Fruit fly (Drosophila melanogaster) whole organism, embryonic: Measurements from ENCODE around the gene Ugt37A2.
A peak's percentile ranks its signal among the peaks of the same experiment; 100 is the strongest.

Experiments
- Abd-B ChIP-seq: fragments of 200-800 bp; sonication (Bioruptor generic); optimal IDR thresholded peaks from 2 replicates; lab custom pipeline; 2018; ENCODE audit warnings: missing biosample characterization, mild to moderate bottlenecking, missing genetic modification characterization, moderate library complexity
- Antp ChIP-seq: fragments of 200-800 bp; sonication (Bioruptor generic); optimal IDR thresholded peaks from 3 replicates; lab custom pipeline; 2016; ENCODE audit warnings: missing biosample characterization, missing genetic modification characterization
- Atf3 ChIP-seq: fragments of 200-800 bp; sonication (Bioruptor generic); optimal IDR thresholded peaks from 3 replicates; lab custom pipeline; 2016; ENCODE audit warnings: missing biosample characterization, missing genetic modification characterization
- CG10267 ChIP-seq: fragments of 200-800 bp; sonication (Bioruptor generic); optimal IDR thresholded peaks from 2 replicates; lab custom pipeline; 2018; ENCODE audit warnings: missing biosample characterization, mild to moderate bottlenecking, missing genetic modification characterization, moderate library complexity
- CG10431 ChIP-seq: fragments of 200-800 bp; sonication (Bioruptor generic); optimal IDR thresholded peaks from 3 replicates; lab custom pipeline; 2018; ENCODE audit warnings: missing biosample characterization, mild to moderate bottlenecking, missing genetic modification characterization
- CG14710 ChIP-seq: fragments of 200-800 bp; sonication (Bioruptor generic); optimal IDR thresholded peaks from 3 replicates; lab custom pipeline; 2019; ENCODE audit warnings: missing biosample characterization, mild to moderate bottlenecking, missing genetic modification characterization, moderate library complexity
- CG1602 ChIP-seq: fragments of 200-800 bp; sonication (Bioruptor generic); optimal IDR thresholded peaks from 3 replicates; lab custom pipeline; 2016; ENCODE audit warnings: missing biosample characterization, missing genetic modification characterization
- CG17186 ChIP-seq: fragments of 200-800 bp; sonication (Bioruptor generic); optimal IDR thresholded peaks from 3 replicates; lab custom pipeline; 2017; ENCODE audit warnings: missing biosample characterization, missing genetic modification reagents, missing genetic modification characterization
- CG2116 ChIP-seq: fragments of 200-800 bp; sonication (Bioruptor generic); optimal IDR thresholded peaks from 3 replicates; lab custom pipeline; 2018; ENCODE audit warnings: missing biosample characterization, mild to moderate bottlenecking, missing genetic modification characterization
- CG30020 ChIP-seq: fragments of 200-800 bp; optimal IDR thresholded peaks from 2 replicates; lab custom pipeline; 2019; ENCODE audit warnings: missing biosample characterization, mild to moderate bottlenecking, missing genetic modification characterization, moderate library complexity
- CG3995 ChIP-seq: fragments of 200-800 bp; sonication (Bioruptor generic); optimal IDR thresholded peaks from 3 replicates; lab custom pipeline; 2016; ENCODE audit warnings: missing biosample characterization, missing genetic modification characterization
- CG4424 ChIP-seq: fragments of 200-800 bp; sonication (Bioruptor generic); optimal IDR thresholded peaks from 3 replicates; lab custom pipeline; 2016; ENCODE audit warnings: missing biosample characterization, missing genetic modification characterization
- CG4617 ChIP-seq: fragments of 200-800 bp; sonication (Bioruptor generic); optimal IDR thresholded peaks from 3 replicates; lab custom pipeline; 2016; ENCODE audit warnings: missing biosample characterization, missing genetic modification characterization, borderline replicate concordance
- CG4820 ChIP-seq: fragments of 200-800 bp; sonication (Bioruptor generic); optimal IDR thresholded peaks from 3 replicates; lab custom pipeline; 2016; ENCODE audit warnings: missing biosample characterization, missing genetic modification characterization
- CG4854 ChIP-seq: fragments of 200-800 bp; sonication (Bioruptor generic); optimal IDR thresholded peaks from 2 replicates; lab custom pipeline; 2016; ENCODE audit warnings: missing biosample characterization, missing genetic modification characterization, inconsistent platforms
- CG6254 ChIP-seq: fragments of 200-800 bp; sonication (Bioruptor generic); optimal IDR thresholded peaks from 3 replicates; lab custom pipeline; 2017; ENCODE audit warnings: mild to moderate bottlenecking, missing biosample characterization, missing genetic modification reagents, missing genetic modification characterization
- CG9817 ChIP-seq: fragments of 200-800 bp; sonication (Bioruptor generic); optimal IDR thresholded peaks from 2 replicates; lab custom pipeline; 2018; ENCODE audit warnings: missing biosample characterization, mild to moderate bottlenecking, missing genetic modification characterization, moderate library complexity
- CTCF ChIP-seq: fragments of 200-800 bp; sonication (Bioruptor generic); optimal IDR thresholded peaks from 2 replicates; lab custom pipeline; 2017; ENCODE audit warnings: missing biosample characterization, mild to moderate bottlenecking, missing genetic modification characterization, moderate library complexity
- CkIIα-i1 ChIP-seq: fragments of 200-800 bp; sonication (Bioruptor generic); IDR thresholded peaks from 2 replicates; pipeline ENCODE4 v1.3.6; 2022; ENCODE audit warnings: missing biosample characterization, missing genetic modification characterization
- CoRest ChIP-seq: fragments of 200-800 bp; sonication (Bioruptor generic); optimal IDR thresholded peaks from 3 replicates; lab custom pipeline; 2018; ENCODE audit warnings: missing biosample characterization, mild to moderate bottlenecking, missing genetic modification characterization, moderate library complexity
- Deaf1 ChIP-seq: fragments of 200-800 bp; optimal IDR thresholded peaks from 3 replicates; lab custom pipeline; 2019; ENCODE audit warnings: missing biosample characterization, mild to moderate bottlenecking, missing genetic modification characterization, moderate library complexity
- Dp ChIP-seq: fragments of 200-800 bp; sonication (Bioruptor generic); optimal IDR thresholded peaks from 2 replicates; lab custom pipeline; 2018; ENCODE audit warnings: missing biosample characterization, mild to moderate bottlenecking, missing genetic modification characterization, moderate library complexity
- E2f1 ChIP-seq: fragments of 200-800 bp; sonication (Bioruptor generic); IDR thresholded peaks from 2 replicates; pipeline ENCODE4 v1.3.6; 2022; ENCODE audit warnings: missing biosample characterization, missing genetic modification characterization
- HLH4C ChIP-seq: fragments of 200-800 bp; sonication (Bioruptor generic); IDR thresholded peaks from 3 replicates; pipeline ENCODE4 v1.3.6; 2022; ENCODE audit warnings: missing biosample characterization, missing genetic modification characterization; ENCODE audit not compliant: partially characterized antibody
- Hr51 ChIP-seq, 2 experiments: fragments of 200-800 bp; sonication (Bioruptor generic); optimal IDR thresholded peaks; 2 replicates in 1 of 2; 3 replicates in 1 of 2; lab custom pipeline; 2016 to 2018; ENCODE audit warnings: missing biosample characterization in 2 of 2, missing genetic modification characterization in 2 of 2, mild to moderate bottlenecking in 1 of 2, moderate library complexity in 1 of 2
- MBD-R2 ChIP-seq: fragments of 200-800 bp; sonication (Bioruptor generic); IDR thresholded peaks from 2 replicates; pipeline ENCODE4 v1.3.6; 2022; ENCODE audit warnings: missing biosample characterization, missing genetic modification characterization
- Med ChIP-seq: fragments of 200-800 bp; sonication (Bioruptor generic); peaks from one replicate; lab custom pipeline; 2016; ENCODE audit warnings: missing biosample characterization, missing genetic modification characterization, mild to moderate bottlenecking, inconsistent platforms, moderate library complexity
- Spps ChIP-seq: fragments of 200-800 bp; sonication (Bioruptor generic); optimal IDR thresholded peaks from 2 replicates; lab custom pipeline; 2018; ENCODE audit warnings: missing biosample characterization, mild to moderate bottlenecking, missing genetic modification characterization
- abd-A ChIP-seq: fragments of 200-800 bp; sonication (Bioruptor generic); optimal IDR thresholded peaks from 3 replicates; lab custom pipeline; 2019; ENCODE audit warnings: missing biosample characterization, mild to moderate bottlenecking, missing genetic modification characterization, moderate library complexity
- amos ChIP-seq: fragments of 200-800 bp; sonication (Bioruptor generic); IDR thresholded peaks from 2 replicates; pipeline ENCODE4 v1.3.6; 2022; ENCODE audit warnings: missing biosample characterization, missing genetic modification characterization; ENCODE audit not compliant: partially characterized antibody
- bigmax ChIP-seq: fragments of 200-800 bp; sonication (Bioruptor generic); optimal IDR thresholded peaks from 2 replicates; lab custom pipeline; 2018; ENCODE audit warnings: missing biosample characterization, mild to moderate bottlenecking, missing genetic modification characterization
- br ChIP-seq: fragments of >200 bp; optimal IDR thresholded peaks from 2 replicates; lab custom pipeline; 2017
- dysf ChIP-seq: fragments of 200-800 bp; sonication (Bioruptor generic); IDR thresholded peaks from 3 replicates; pipeline ENCODE4 v1.3.6; 2022; ENCODE audit warnings: missing biosample characterization, missing genetic modification characterization
- exex ChIP-seq: fragments of 200-800 bp; sonication (Bioruptor generic); optimal IDR thresholded peaks from 4 replicates; lab custom pipeline; 2018; ENCODE audit warnings: missing biosample characterization, mild to moderate bottlenecking, missing genetic modification characterization, moderate library complexity
- gce ChIP-seq: fragments of 200-800 bp; sonication (Bioruptor generic); IDR thresholded peaks from 3 replicates; pipeline ENCODE4 v1.3.6; 2022; ENCODE audit warnings: missing biosample characterization, missing genetic modification characterization
- grau ChIP-seq: fragments of 200-800 bp; optimal IDR thresholded peaks from 3 replicates; lab custom pipeline; 2019; ENCODE audit warnings: missing biosample characterization, mild to moderate bottlenecking, missing genetic modification characterization, moderate library complexity
- grn ChIP-seq: fragments of 200-800 bp; sonication (Bioruptor generic); optimal IDR thresholded peaks from 3 replicates; lab custom pipeline; 2017; ENCODE audit warnings: missing biosample characterization, missing genetic modification characterization
- ham ChIP-seq: fragments of 200-800 bp; sonication (Bioruptor generic); IDR thresholded peaks from 2 replicates; pipeline ENCODE4 v1.3.6; 2022; ENCODE audit warnings: missing biosample characterization, missing genetic modification characterization
- inv ChIP-seq: fragments of 200-800 bp; sonication (Bioruptor generic); IDR thresholded peaks from 2 replicates; pipeline ENCODE4 v1.3.6; 2022; ENCODE audit warnings: missing biosample characterization, missing genetic modification characterization; ENCODE audit not compliant: partially characterized antibody
- kay ChIP-seq: fragments of 200-800 bp; sonication (Bioruptor generic); optimal IDR thresholded peaks from 2 replicates; lab custom pipeline; 2016; ENCODE audit warnings: missing biosample characterization, missing genetic modification characterization
- knrl ChIP-seq: fragments of 200-800 bp; sonication (Bioruptor generic); IDR thresholded peaks from 3 replicates; pipeline ENCODE4 v1.3.6; 2022; ENCODE audit warnings: missing biosample characterization, missing genetic modification characterization; ENCODE audit not compliant: partially characterized antibody
- nmo ChIP-seq: fragments of 200-800 bp; sonication (Bioruptor generic); optimal IDR thresholded peaks from 2 replicates; lab custom pipeline; 2018; ENCODE audit warnings: missing biosample characterization, mild to moderate bottlenecking, missing genetic modification characterization, moderate library complexity
- phol ChIP-seq: fragments of 200-800 bp; sonication (Bioruptor generic); optimal IDR thresholded peaks from 3 replicates; lab custom pipeline; 2018; ENCODE audit warnings: missing biosample characterization, mild to moderate bottlenecking, missing genetic modification characterization, moderate library complexity
- pita ChIP-seq: fragments of 200-800 bp; sonication (Bioruptor generic); optimal IDR thresholded peaks from 2 replicates; lab custom pipeline; 2017; ENCODE audit warnings: missing biosample characterization, mild to moderate bottlenecking, missing genetic modification characterization
- pzg ChIP-seq: fragments of 200-800 bp; sonication (Bioruptor generic); optimal IDR thresholded peaks from 3 replicates; lab custom pipeline; 2018; ENCODE audit warnings: missing biosample characterization, mild to moderate bottlenecking, missing genetic modification characterization, moderate library complexity
- sug ChIP-seq: fragments of 200-800 bp; optimal IDR thresholded peaks from 2 replicates; lab custom pipeline; 2019; ENCODE audit warnings: missing biosample characterization, mild to moderate bottlenecking, missing genetic modification characterization, moderate library complexity
- unc-4 ChIP-seq: fragments of 200-800 bp; sonication (Bioruptor generic); IDR thresholded peaks from 2 replicates; pipeline ENCODE4 v1.3.6; 2022; ENCODE audit warnings: missing biosample characterization, missing genetic modification characterization; ENCODE audit not compliant: partially characterized antibody
- zf30C ChIP-seq: fragments of 200-800 bp; sonication (Bioruptor generic); optimal IDR thresholded peaks from 3 replicates; lab custom pipeline; 2018; ENCODE audit warnings: missing biosample characterization, mild to moderate bottlenecking, missing genetic modification characterization

Ugt37A2 gene

DNA sequence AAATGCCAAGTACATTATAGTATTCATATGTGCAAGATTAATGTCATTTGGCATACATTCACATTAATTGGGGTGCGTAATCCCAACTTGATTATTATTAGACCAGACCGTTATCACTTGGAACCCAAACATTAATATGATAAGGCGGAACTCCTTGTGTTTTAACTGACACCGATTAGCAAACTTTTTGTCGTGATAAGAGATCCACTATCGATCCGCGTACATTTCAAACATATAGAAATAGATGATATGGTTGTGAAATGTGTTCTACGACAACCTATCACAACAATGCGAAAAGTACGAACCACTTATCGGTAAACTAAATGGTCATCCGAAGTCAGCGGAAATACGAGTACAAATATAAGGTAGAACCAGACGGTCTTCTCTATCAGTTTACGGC is at the start of gene Ugt37A2:
TSS of gene Ugt37A2 (plus strand) at position 396 of the 400 bp plus-strand sequence.
- TF ChIP-seq sug (tag; lab: Kevin White, UChicago) (peak; percentile 50), Hr51 (GFP tag; optimal IDR thresholded peaks at IDR 0.05; lab: Kevin White, UChicago) (no peak), exex (peak; percentile 88), E2f1 (no peak), grn (GFP tag; lab: Kevin White, UChicago) (peak; percentile 35), Deaf1 (peak; percentile 47)

DNA sequence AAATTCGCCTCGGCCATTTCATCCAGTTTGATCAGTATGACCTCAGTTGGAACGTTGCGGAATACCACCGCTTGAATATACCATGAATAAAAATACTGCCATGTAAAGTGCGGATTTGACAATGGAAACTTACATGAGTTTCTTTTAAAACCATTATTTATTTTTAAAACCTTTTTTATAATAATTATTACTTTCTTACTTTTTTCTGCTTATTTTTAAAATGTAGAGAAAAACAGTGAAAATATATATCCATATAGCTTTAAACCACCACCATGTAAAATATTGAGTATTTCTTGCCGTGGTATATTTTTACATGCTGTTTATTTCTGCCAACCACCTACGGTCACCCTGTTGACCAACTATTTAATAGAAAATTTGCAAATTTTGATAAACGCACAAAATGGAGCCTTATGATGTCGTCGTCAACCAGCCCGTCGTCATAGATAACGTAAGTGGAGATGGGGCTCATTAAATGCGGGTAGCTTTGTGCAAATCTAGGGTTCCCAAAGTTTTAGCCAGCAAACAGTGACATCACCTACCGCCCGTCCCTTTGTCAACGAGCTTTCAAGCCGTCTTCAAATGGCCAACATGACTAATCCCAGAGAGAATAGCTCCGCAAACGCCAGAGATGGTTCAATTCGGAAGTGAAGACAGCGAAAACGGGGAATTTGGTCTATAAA is 47.9 kb upstream of the Ugt37A2 start, which contains the start of gene Arp1:
TSS of gene Arp1 (plus strand) at position 322 of the 680 bp plus-strand sequence.
- TF ChIP-seq CG2116 (GFP tag; lab: Kevin White, UChicago) (peak; percentile 7), CG1602 (no peak), CkIIα-i1 (GFP tag; lab: Robert Waterston, UW) (no peak), abd-A (tag; lab: Kevin White, UChicago) (no peak), CG4424 (GFP tag; lab: Kevin White, UChicago) (no peak), Med (GFP tag; lab: Kevin White, UChicago) (peak; percentile 8), dysf (no peak), Abd-B (peak; percentile 34), CG9817 (tag; lab: Kevin White, UChicago) (no peak), Spps (tag; lab: Kevin White, UChicago) (no peak), amos (GFP tag; lab: Robert Waterston, UW) (peak; percentile 9; the same call in 1 of the 2 replicates), CG4820 (GFP tag; lab: Kevin White, UChicago) (no peak), Dp (GFP tag; lab: Kevin White, UChicago) (peak; percentile 30), unc-4 (GFP tag; lab: Robert Waterston, UW) (0 out of 2 replicates have a peak, but pooled peaks have one; percentile 19), CG3995 (GFP tag; lab: Kevin White, UChicago) (peak; percentile 15), CG10431 (GFP tag; lab: Kevin White, UChicago) (peak; percentile 52), Atf3 (GFP tag; lab: Kevin White, UChicago) (peak; percentile 50), CTCF (GFP tag; lab: Kevin White, UChicago) (peak; percentile 65), CG4854 (GFP tag; lab: Kevin White, UChicago) (no peak), MBD-R2 (GFP tag; lab: Robert Waterston, UW) (peak; percentile 40; the same call in 1 of the 2 replicates), br (no peak), pzg (peak; percentile 59), nmo (GFP tag; lab: Kevin White, UChicago) (peak; percentile 39), HLH4C (no peak), phol (peak; percentile 44), Antp (GFP tag; lab: Kevin White, UChicago) (no peak), CG17186 (GFP tag; lab: Kevin White, UChicago) (no peak), gce (GFP tag; lab: Robert Waterston, UW) (no peak), CG14710 (peak; percentile 54), pita (GFP tag; lab: Kevin White, UChicago) (peak; percentile 52), CG4617 (GFP tag; lab: Kevin White, UChicago) (peak; percentile 83), ham (GFP tag; lab: Robert Waterston, UW) (no peak), bigmax (GFP tag; lab: Kevin White, UChicago) (no peak), sug (tag; lab: Kevin White, UChicago) (peak; percentile 42), CG6254 (GFP tag; lab: Kevin White, UChicago) (no peak), CG10267 (tag; lab: Kevin White, UChicago) (peak; percentile 37), CoRest (tag; lab: Kevin White, UChicago) (peak; percentile 14), zf30C (no peak), inv (GFP tag; lab: Robert Waterston, UW) (no peak), grau (tag; lab: Kevin White, UChicago) (no peak), CG30020 (peak; percentile 28), knrl (GFP tag; lab: Robert Waterston, UW) (peak; percentile 49; the same call in 1 of the 3 replicates), kay (GFP tag; lab: Kevin White, UChicago) (peak; percentile 9)
